Worm (Caenorhabditis elegans) whole organism, young adult: Measurements from ENCODE around the gene C55A6.1.

ENCODE experiments used
- C06A6.2 ChIP-seq: fragments of 200-800 bp; sonication (Bioruptor generic); conservative IDR thresholded peaks from 2 replicates; pipeline ENCODE4 v1.3.6; 2022; ENCODE audit warnings: missing genetic modification characterization, missing compliant biosample characterization
- C17E4.6 ChIP-seq: fragments of 200-800 bp; sonication (Bioruptor generic); IDR thresholded peaks from 2 replicates; pipeline ENCODE4 v1.3.6; 2022; ENCODE audit warnings: missing genetic modification reagents, missing genetic modification characterization, missing compliant biosample characterization
- F10E7.11 ChIP-seq: sonication (generic microtip); optimal IDR thresholded peaks from 2 replicates; lab custom pipeline; 2017; ENCODE audit warnings: mild to moderate bottlenecking, missing genetic modification characterization, moderate library complexity, missing compliant biosample characterization
- F39B2.1 ChIP-seq: fragments of 200-800 bp; sonication (Bioruptor generic); IDR thresholded peaks from 2 replicates; pipeline ENCODE4 v1.3.6; 2022; ENCODE audit warnings: missing genetic modification reagents, missing genetic modification characterization, missing compliant biosample characterization
- F49E8.2 ChIP-seq: sonication (generic microtip); optimal IDR thresholded peaks from 3 replicates; lab custom pipeline; 2017; ENCODE audit warnings: missing genetic modification characterization, mild to moderate bottlenecking, missing compliant biosample characterization, antibody characterized with exemption, moderate library complexity; ENCODE audit not compliant: insufficient read depth
- K12H6.12 ChIP-seq: fragments of 200-800 bp; sonication (Bioruptor generic); optimal IDR thresholded peaks from 2 replicates; lab custom pipeline; 2018; ENCODE audit warnings: mild to moderate bottlenecking, missing genetic modification characterization, missing compliant biosample characterization
- aptf-2 ChIP-seq: fragments of 200-800 bp; sonication (Bioruptor generic); conservative IDR thresholded peaks from 2 replicates; pipeline ENCODE4 v1.3.6; 2022; ENCODE audit warnings: missing genetic modification reagents, missing genetic modification characterization, missing compliant biosample characterization
- attf-5 ChIP-seq: fragments of 200-800 bp; sonication (Bioruptor generic); optimal IDR thresholded peaks from 2 replicates; lab custom pipeline; 2018; ENCODE audit warnings: mild to moderate bottlenecking, missing genetic modification characterization, missing compliant biosample characterization
- cebp-1 ChIP-seq, 2 experiments: fragments of 200-800 bp in 1 of 2; sonication (Bioruptor generic) in 1 of 2; sonication (generic microtip) in 1 of 2; IDR thresholded peaks in 1 of 2; optimal IDR thresholded peaks in 1 of 2; 2 replicates each; pipeline versions ENCODE4 v1.3.6 to Lab custom; 2017 to 2022; ENCODE audit warnings: missing compliant biosample characterization in 2 of 2, missing genetic modification characterization in 2 of 2, mild to moderate bottlenecking in 1 of 2, missing genetic modification reagents in 1 of 2, moderate library complexity in 1 of 2
- ceh-27 ChIP-seq: fragments of 200-800 bp; sonication (Bioruptor generic); optimal IDR thresholded peaks from 2 replicates; lab custom pipeline; 2018; ENCODE audit warnings: mild to moderate bottlenecking, missing genetic modification characterization, moderate library complexity, missing compliant biosample characterization
- ceh-40 ChIP-seq: fragments of 200-800 bp; sonication (Bioruptor generic); IDR thresholded peaks from 2 replicates; pipeline ENCODE4 v1.3.6; 2022; ENCODE audit warnings: missing genetic modification characterization, missing compliant biosample characterization
- ceh-91 ChIP-seq: fragments of 200-800 bp; sonication (Bioruptor generic); IDR thresholded peaks from 2 replicates; pipeline ENCODE4 v1.3.6; 2022; ENCODE audit warnings: missing genetic modification reagents, missing genetic modification characterization, missing compliant biosample characterization
- dox-1 ChIP-seq: fragments of 200-800 bp; sonication (Bioruptor generic); IDR thresholded peaks from 2 replicates; pipeline ENCODE4 v1.3.6; 2022; ENCODE audit warnings: missing genetic modification reagents, missing genetic modification characterization, missing compliant biosample characterization
- ekl-4 ChIP-seq: fragments of 200-800 bp; sonication (Bioruptor generic); IDR thresholded peaks from 2 replicates; pipeline ENCODE4 v1.3.6; 2022; ENCODE audit warnings: missing genetic modification reagents, missing genetic modification characterization, missing compliant biosample characterization
- hmg-1.2 ChIP-seq: fragments of 200-800 bp; sonication (Bioruptor generic); IDR thresholded peaks from 2 replicates; pipeline ENCODE4 v1.3.6; 2022; ENCODE audit warnings: missing genetic modification reagents, missing genetic modification characterization, missing compliant biosample characterization
- hrde-1 ChIP-seq: sonication (generic microtip); optimal IDR thresholded peaks from 2 replicates; lab custom pipeline; 2016; ENCODE audit warnings: missing genetic modification characterization, mild to moderate bottlenecking, missing compliant biosample characterization, moderate library complexity, missing genotype, missing genetic modification reagents, borderline replicate concordance
- lag-1 ChIP-seq: fragments of 200-800 bp; sonication (Bioruptor generic); IDR thresholded peaks from 2 replicates; pipeline ENCODE4 v1.3.6; 2022; ENCODE audit warnings: missing genetic modification reagents, missing genetic modification characterization, missing compliant biosample characterization
- lin-35 ChIP-seq, 3 experiments: fragments of 150-350 bp in 2 of 3; sonication (generic microtip) in 1 of 3; optimal IDR thresholded peaks; 2 replicates each; lab custom pipeline; 2014 to 2018; ENCODE audit warnings: missing biosample characterization in 3 of 3, missing genetic modification characterization in 3 of 3, missing genetic modification reagents in 3 of 3
- lin-54 ChIP-seq: fragments of 200-800 bp; sonication (Bioruptor generic); optimal IDR thresholded peaks from 2 replicates; lab custom pipeline; 2018; ENCODE audit warnings: mild to moderate bottlenecking, missing genetic modification characterization, missing compliant biosample characterization
- lir-1 ChIP-seq: fragments of 200-800 bp; sonication (Bioruptor generic); conservative IDR thresholded peaks from 2 replicates; pipeline ENCODE4 v1.3.6; 2022; ENCODE audit warnings: missing genetic modification reagents, missing genetic modification characterization, missing compliant biosample characterization
- madf-10 ChIP-seq: sonication (generic microtip); optimal IDR thresholded peaks from 2 replicates; lab custom pipeline; 2016; ENCODE audit warnings: mild to moderate bottlenecking, missing genetic modification characterization, missing compliant biosample characterization
- madf-3 ChIP-seq: fragments of 200-800 bp; sonication (Bioruptor generic); IDR thresholded peaks from 2 replicates; pipeline ENCODE4 v1.3.6; 2022; ENCODE audit warnings: missing genetic modification reagents, missing genetic modification characterization, missing compliant biosample characterization
- madf-8 ChIP-seq: fragments of 200-800 bp; sonication (Bioruptor generic); conservative IDR thresholded peaks from 2 replicates; pipeline ENCODE4 v1.3.6; 2022; ENCODE audit warnings: missing genetic modification reagents, missing genetic modification characterization, missing compliant biosample characterization
- mes-4 ChIP-seq: sonication (generic microtip); optimal IDR thresholded peaks from 2 replicates; lab custom pipeline; 2016; ENCODE audit warnings: missing genotype, missing genetic modification characterization, missing compliant biosample characterization
- nfya-2 ChIP-seq: fragments of 200-800 bp; sonication (Bioruptor generic); IDR thresholded peaks from 2 replicates; pipeline ENCODE4 v1.3.6; 2022; ENCODE audit warnings: missing genetic modification reagents, missing genetic modification characterization, missing compliant biosample characterization
- nhr-80 ChIP-seq: sonication (generic microtip); optimal IDR thresholded peaks from 2 replicates; lab custom pipeline; 2016; ENCODE audit warnings: missing genetic modification characterization, missing compliant biosample characterization
- pha-4 ChIP-seq: fragments of 150-350 bp; sonication (generic microtip); optimal IDR thresholded peaks from 2 replicates; lab custom pipeline; 2014; ENCODE audit warnings: missing biosample characterization, missing genetic modification reagents, missing genetic modification characterization
- repo-1 ChIP-seq: sonication (generic microtip); optimal IDR thresholded peaks from 2 replicates; lab custom pipeline; 2017; ENCODE audit warnings: mild to moderate bottlenecking, missing genetic modification characterization, missing compliant biosample characterization
- snpc-1.1 ChIP-seq: sonication (generic microtip); optimal IDR thresholded peaks from 2 replicates; lab custom pipeline; 2017; ENCODE audit warnings: missing genetic modification characterization, mild to moderate bottlenecking, missing compliant biosample characterization, antibody characterized with exemption, moderate library complexity, missing genotype, missing genetic modification reagents; ENCODE audit not compliant: insufficient read depth
- snpc-4 ChIP-seq, 5 experiments: fragments of 150-350 bp in 1 of 5; sonication (generic microtip) in 4 of 5; optimal IDR thresholded peaks; 2 replicates each; lab custom pipeline; 2014 to 2018; ENCODE audit warnings: missing genetic modification characterization in 5 of 5, missing biosample characterization in 3 of 5, antibody characterized with exemption in 2 of 5, mild to moderate bottlenecking in 2 of 5, missing compliant biosample characterization in 2 of 5, missing genotype in 2 of 5, moderate library complexity in 2 of 5, missing genetic modification reagents in 1 of 5
- somi-1 ChIP-seq: fragments of 200-800 bp; sonication (Bioruptor generic); optimal IDR thresholded peaks from 2 replicates; lab custom pipeline; 2018; ENCODE audit warnings: mild to moderate bottlenecking, missing genetic modification characterization, missing compliant biosample characterization
- tbp1 ChIP-seq: fragments of 200-800 bp; sonication (Bioruptor generic); optimal IDR thresholded peaks from 2 replicates; lab custom pipeline; 2018; ENCODE audit warnings: mild to moderate bottlenecking, missing genetic modification characterization, missing compliant biosample characterization
- unc-62 ChIP-seq: fragments of 150-350 bp; optimal IDR thresholded peaks from 2 replicates; lab custom pipeline; 2014; ENCODE audit warnings: missing biosample characterization, missing genetic modification reagents, missing genetic modification characterization
- ztf-18 ChIP-seq: sonication (generic microtip); optimal IDR thresholded peaks from 2 replicates; lab custom pipeline; 2016; ENCODE audit warnings: missing genotype, mild to moderate bottlenecking, missing genetic modification characterization, missing compliant biosample characterization
- ztf-25 ChIP-seq: fragments of 200-800 bp; sonication (Bioruptor generic); IDR thresholded peaks from 2 replicates; pipeline ENCODE4 v1.3.6; 2022; ENCODE audit warnings: missing genetic modification reagents, missing genetic modification characterization, missing compliant biosample characterization
- ztf-26 ChIP-seq: sonication (generic microtip); optimal IDR thresholded peaks from 2 replicates; lab custom pipeline; 2017; ENCODE audit warnings: missing genetic modification characterization, missing compliant biosample characterization
- ztf-6 ChIP-seq: fragments of 200-800 bp; sonication (Bioruptor generic); IDR thresholded peaks from 2 replicates; pipeline ENCODE4 v1.3.6; 2022; ENCODE audit warnings: missing genetic modification reagents, missing genetic modification characterization, missing compliant biosample characterization

C55A6.1 gene

DNA sequence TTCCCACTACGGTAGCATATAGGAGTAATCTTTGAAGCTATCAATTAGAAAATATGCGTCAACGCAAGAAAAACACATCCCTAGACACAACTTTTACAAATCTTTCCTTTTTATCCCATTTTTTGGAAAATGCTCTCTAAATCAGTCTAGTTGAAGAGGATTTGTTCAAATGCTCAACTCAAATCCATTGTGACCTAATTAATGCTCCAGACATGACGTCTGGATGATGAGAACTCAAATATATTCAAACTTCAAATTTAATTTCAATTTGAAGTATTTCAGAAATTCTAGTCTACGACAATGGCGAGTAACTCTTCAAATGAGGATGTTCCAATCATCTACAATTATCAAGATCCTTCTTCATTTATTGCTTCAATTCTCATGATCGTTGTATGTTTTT lies 47.6 kb upstream of the C55A6.1 start, which contains the start of gene srx-85:
srx-85 (plus strand) TSS at position 301 of the 400 bp plus-strand sequence.
- no peak for TF ChIP-seq madf-10
- TF ChIP-seq C06A6.2 (GFP tag; lab: Robert Waterston, UW), result no peak
- TF ChIP-seq ceh-91 (GFP tag; lab: Robert Waterston, UW), result no peak
- no peak for TF ChIP-seq F10E7.11 (tag; lab: Kevin White, UChicago)
- TF ChIP-seq lag-1 (GFP tag; lab: Robert Waterston, UW), result no peak
- TF ChIP-seq nhr-80 (tag; lab: Kevin White, UChicago), result no peak
- no peak for TF ChIP-seq C17E4.6

DNA sequence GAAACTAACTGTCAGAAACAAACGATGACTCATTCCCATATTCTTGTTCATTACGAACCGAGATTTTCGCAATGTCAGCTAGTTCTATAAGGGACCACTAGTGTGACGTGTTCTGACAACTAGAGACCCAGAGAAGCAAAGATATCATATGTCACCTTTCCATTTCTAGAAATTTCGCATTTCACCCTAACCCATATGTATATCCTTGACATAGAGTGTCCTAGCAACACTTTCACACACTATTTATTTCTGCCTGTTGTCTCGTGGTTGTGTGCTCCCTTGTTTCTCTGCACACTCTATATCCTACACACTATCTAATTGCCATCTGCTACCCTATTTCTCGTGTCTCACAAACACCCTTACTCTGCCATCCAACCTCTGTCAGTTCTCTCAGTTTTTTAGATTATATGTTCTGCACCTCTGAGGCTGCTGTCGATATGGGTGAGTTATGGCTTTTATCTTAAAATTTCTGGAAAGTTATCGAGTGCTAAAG lies 44.2 kb upstream of the C55A6.1 start, which contains the start of the genes F38B7.17 and F38B7.3:
F38B7.17 (minus strand) TSS at position 51 of the 493 bp plus-strand sequence.
F38B7.3 (plus strand) TSS at position 194 of the 493 bp plus-strand sequence.
- TF ChIP-seq hrde-1 (no peak), cebp-1 (GFP tag; IDR thresholded peaks at IDR 0.05; lab: Robert Waterston, UW) (no peak), cebp-1 (tag; optimal IDR thresholded peaks at IDR 0.05; lab: Kevin White, UChicago) (peak; percentile 64), attf-5 (peak; percentile 60), repo-1 (tag; lab: Kevin White, UChicago) (no peak), ztf-18 (tag; lab: Kevin White, UChicago) (peak; percentile 29), ztf-26 (tag; lab: Kevin White, UChicago) (peak; percentile 30), ztf-25 (GFP tag; lab: Robert Waterston, UW) (no peak), hmg-1.2 (peak; percentile 90), K12H6.12 (tag; lab: Kevin White, UChicago) (peak; percentile 28), dox-1 (GFP tag; lab: Robert Waterston, UW) (0 out of 2 replicates have a peak, but pooled peaks have one; percentile 19), madf-8 (GFP tag; lab: Robert Waterston, UW) (no peak), lin-54 (GFP tag; lab: Kevin White, UChicago) (peak; percentile 15), snpc-4 (GFP tag; optimal IDR thresholded peaks at IDR 0.05; lab: Kevin White, UChicago) (no peak), snpc-4 (tag; optimal IDR thresholded peaks at IDR 0.05; lab: Kevin White, UChicago) (peak in 3 of 4 experiments; percentile 6 to 48 (median 6)), tbp1 (GFP tag; lab: Kevin White, UChicago) (peak; percentile 18), ekl-4 (GFP tag; lab: Robert Waterston, UW) (no peak), lin-35 (GFP tag; optimal IDR thresholded peaks at IDR 0.05; lab: Kevin White, UChicago) (peak in 1 of 3 experiments; percentile 32), ceh-27 (peak; percentile 15), pha-4 (tag; lab: Kevin White, UChicago) (no peak), nhr-80 (tag; lab: Kevin White, UChicago) (peak; percentile 56)

DNA sequence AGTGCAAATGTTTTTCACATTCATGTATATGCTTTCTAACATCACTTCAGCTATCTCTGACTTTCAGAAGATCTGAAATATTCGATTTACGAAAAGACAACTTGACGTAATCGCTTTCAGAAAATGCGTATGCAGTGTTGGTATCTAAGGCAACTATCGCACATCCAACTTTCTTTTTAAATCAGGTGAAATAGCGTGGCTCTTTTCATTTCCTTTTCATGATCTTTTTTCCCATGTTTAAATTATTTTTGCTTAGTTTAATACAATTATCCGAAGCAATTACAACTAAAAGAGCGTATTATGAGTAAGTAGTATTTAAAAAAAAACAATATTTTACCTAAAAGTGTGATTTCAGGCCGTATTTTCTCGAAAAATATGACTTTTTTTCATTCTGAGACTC lies 42.0 kb upstream of the C55A6.1 start, which contains the start of gene F38B7.11:
F38B7.11 (plus strand) TSS at position 301 of the 400 bp plus-strand sequence.
- TF ChIP-seq ceh-40 (no peak), lir-1 (GFP tag; lab: Robert Waterston, UW) (no peak), somi-1 (no peak), F49E8.2 (tag; lab: Kevin White, UChicago) (no peak), pha-4 (tag; lab: Kevin White, UChicago) (no peak)

DNA sequence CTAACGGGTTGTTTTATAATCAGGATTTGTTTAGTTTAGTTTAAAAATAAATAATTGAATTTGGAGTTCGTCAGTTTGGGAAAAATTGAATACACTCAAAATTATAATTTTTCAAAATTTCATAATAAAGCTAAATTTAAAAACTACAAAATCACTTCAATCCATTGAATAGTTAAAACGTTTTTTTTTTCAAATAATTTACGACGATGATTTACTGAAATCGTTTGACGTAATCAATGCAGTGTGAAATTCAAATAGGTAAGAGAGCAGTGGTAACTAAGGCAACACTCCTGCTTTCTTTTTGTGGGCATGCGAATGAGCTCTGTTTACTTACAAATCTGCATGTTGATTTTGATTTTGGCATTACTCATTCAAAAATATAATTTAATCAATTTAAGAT lies 40.5 kb upstream of the C55A6.1 start, which contains the start of gene F38B7.10:
F38B7.10 (plus strand) TSS at position 301 of the 400 bp plus-strand sequence.
- TF ChIP-seq ztf-6 (GFP tag; lab: Robert Waterston, UW) (no peak), nfya-2 (no peak), C17E4.6 (no peak), mes-4 (tag; lab: Kevin White, UChicago) (no peak), unc-62 (GFP tag; lab: Kevin White, UChicago) (no peak), madf-3 (GFP tag; lab: Robert Waterston, UW) (no peak), snpc-1.1 (tag; lab: Kevin White, UChicago) (no peak), aptf-2 (no peak), lir-1 (GFP tag; lab: Robert Waterston, UW) (no peak), dox-1 (GFP tag; lab: Robert Waterston, UW) (no peak), F39B2.1 (GFP tag; lab: Robert Waterston, UW) (no peak)
